Worm (Caenorhabditis elegans): ENCODE measurements around the gene twk-3.

DNA sequence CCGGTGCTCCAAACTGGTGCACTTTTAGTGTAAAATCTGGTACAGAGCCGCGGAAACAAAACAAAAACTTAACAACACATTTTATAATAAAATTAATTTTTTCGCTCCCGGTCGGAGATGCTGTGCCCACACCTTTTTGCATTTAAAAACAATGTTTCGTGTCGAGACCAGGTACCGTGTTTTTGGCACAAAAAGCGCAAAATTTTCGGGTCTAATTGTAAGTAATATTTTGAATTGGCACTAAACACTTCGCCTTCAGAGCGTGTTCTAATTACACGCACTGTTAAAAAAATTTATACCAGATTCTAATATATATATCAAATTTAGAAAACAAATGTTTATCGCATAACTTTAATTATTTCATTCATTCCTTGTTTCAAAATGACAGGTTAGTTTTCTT is 31.1 kb downstream of the twk-3 start, which contains the start of gene dylt-3:
- TF ChIP-seq hlh-15 (tag; optimal IDR thresholded peaks at IDR 0.05) (no peak), pax-1 (tag; optimal IDR thresholded peaks at IDR 0.05) (no peak), tbx-2 (tag; optimal IDR thresholded peaks at IDR 0.05) (no peak), pag-3 (tag; optimal IDR thresholded peaks at IDR 0.05; ENCODE audit: borderline replicate concordance) (no peak), F13H6.1 (tag; optimal IDR thresholded peaks at IDR 0.05) (no peak), pha-4 (tag; optimal IDR thresholded peaks at IDR 0.05) (no peak), hlh-8 (tag; optimal IDR thresholded peaks at IDR 0.05) (no peak), ceh-45 (GFP tag; IDR thresholded peaks at IDR 0.05) (no peak), odd-2 (tag; optimal IDR thresholded peaks at IDR 0.05) (no peak), dve-1 (tag; optimal IDR thresholded peaks at IDR 0.05) (no peak), rnt-1 (tag; optimal IDR thresholded peaks at IDR 0.05) (no peak), gmeb-2 (tag; optimal IDR thresholded peaks at IDR 0.05) (no peak)
